Fruit fly (Drosophila melanogaster) whole organism, embryonic: ENCODE data around the gene CG15449.
A peak's percentile ranks its signal among the peaks of the same experiment; 100 is the strongest.

Experiments used
- Aef1 ChIP-seq: fragments of 200-800 bp; sonication (Bioruptor generic); IDR thresholded peaks from 3 replicates; pipeline ENCODE4 v1.3.6; 2022; ENCODE audit warnings: missing biosample characterization, missing genetic modification characterization
- CG10431 ChIP-seq: fragments of 200-800 bp; sonication (Bioruptor generic); optimal IDR thresholded peaks from 3 replicates; lab custom pipeline; 2018; ENCODE audit warnings: missing biosample characterization, mild to moderate bottlenecking, missing genetic modification characterization
- CG11398 ChIP-seq: fragments of 200-800 bp; sonication (Bioruptor generic); optimal IDR thresholded peaks from 2 replicates; lab custom pipeline; 2016; ENCODE audit warnings: missing biosample characterization, missing genetic modification characterization
- CG12744 ChIP-seq: fragments of 200-800 bp; sonication (Bioruptor generic); optimal IDR thresholded peaks from 2 replicates; lab custom pipeline; 2016; ENCODE audit warnings: missing biosample characterization, missing genetic modification characterization
- CG14050 ChIP-seq: fragments of 200-800 bp; sonication (Bioruptor generic); IDR thresholded peaks from 3 replicates; pipeline ENCODE4 v1.3.6; 2022; ENCODE audit warnings: missing biosample characterization, missing genetic modification characterization
- CG17359 ChIP-seq: fragments of 200-800 bp; sonication (Bioruptor generic); optimal IDR thresholded peaks from 3 replicates; lab custom pipeline; 2018; ENCODE audit warnings: missing biosample characterization, mild to moderate bottlenecking, missing genetic modification characterization, moderate library complexity
- CG17361 ChIP-seq: fragments of 200-800 bp; sonication (Bioruptor generic); IDR thresholded peaks from 3 replicates; pipeline ENCODE4 v1.3.6; 2022; ENCODE audit warnings: missing biosample characterization, missing genetic modification characterization
- CG17612 ChIP-seq: fragments of 200-800 bp; sonication (Bioruptor generic); IDR thresholded peaks from 2 replicates; pipeline ENCODE4 v1.3.6; 2022; ENCODE audit warnings: missing biosample characterization, missing genetic modification characterization
- CG17829 ChIP-seq: fragments of 200-800 bp; optimal IDR thresholded peaks from 2 replicates; lab custom pipeline; 2019; ENCODE audit warnings: missing biosample characterization, mild to moderate bottlenecking, missing genetic modification characterization, moderate library complexity
- CG2678 ChIP-seq: fragments of 200-800 bp; sonication (Bioruptor generic); optimal IDR thresholded peaks from 3 replicates; lab custom pipeline; 2019; ENCODE audit warnings: missing biosample characterization, mild to moderate bottlenecking, missing genetic modification characterization, moderate library complexity
- CG2712 ChIP-seq: fragments of 200-800 bp; optimal IDR thresholded peaks from 3 replicates; lab custom pipeline; 2019; ENCODE audit warnings: missing biosample characterization, mild to moderate bottlenecking, missing genetic modification characterization, moderate library complexity
- CG32767 ChIP-seq: fragments of 200-800 bp; sonication (Bioruptor generic); IDR thresholded peaks from 2 replicates; pipeline ENCODE4 v1.3.6; 2022; ENCODE audit warnings: missing biosample characterization, missing genetic modification characterization
- CG34422 ChIP-seq: fragments of 200-800 bp; sonication (Bioruptor generic); IDR thresholded peaks from 3 replicates; pipeline ENCODE4 v1.3.6; 2022; ENCODE audit warnings: missing biosample characterization, missing genetic modification characterization
- CG3847 ChIP-seq: fragments of 200-800 bp; sonication (Bioruptor generic); IDR thresholded peaks from 2 replicates; pipeline ENCODE4 v1.3.6; 2022; ENCODE audit warnings: missing biosample characterization, missing genetic modification characterization
- CG42726 ChIP-seq: fragments of 200-800 bp; sonication (Bioruptor generic); IDR thresholded peaks from 2 replicates; pipeline ENCODE4 v1.3.6; 2022; ENCODE audit warnings: missing biosample characterization, missing genetic modification characterization; ENCODE audit not compliant: partially characterized antibody
- CG4617 ChIP-seq: fragments of 200-800 bp; sonication (Bioruptor generic); optimal IDR thresholded peaks from 3 replicates; lab custom pipeline; 2016; ENCODE audit warnings: missing biosample characterization, missing genetic modification characterization, borderline replicate concordance
- CG4854 ChIP-seq: fragments of 200-800 bp; sonication (Bioruptor generic); optimal IDR thresholded peaks from 2 replicates; lab custom pipeline; 2016; ENCODE audit warnings: missing biosample characterization, missing genetic modification characterization, inconsistent platforms
- CG7372 ChIP-seq: fragments of 200-800 bp; sonication (Bioruptor generic); IDR thresholded peaks from 2 replicates; pipeline ENCODE4 v1.3.6; 2022; ENCODE audit warnings: missing biosample characterization, missing genetic modification characterization
- CG7786 ChIP-seq: fragments of 200-800 bp; sonication (Bioruptor generic); optimal IDR thresholded peaks from 2 replicates; lab custom pipeline; 2016; ENCODE audit warnings: missing biosample characterization, missing genetic modification characterization
- CG8359 ChIP-seq: fragments of 200-800 bp; sonication (Bioruptor generic); optimal IDR thresholded peaks from 2 replicates; lab custom pipeline; 2017; ENCODE audit warnings: missing biosample characterization, mild to moderate bottlenecking, missing genetic modification characterization, borderline replicate concordance
- CHES-1-like ChIP-seq: fragments of 200-800 bp; sonication (Bioruptor generic); optimal IDR thresholded peaks from 2 replicates; lab custom pipeline; 2016; ENCODE audit warnings: missing biosample characterization, missing genetic modification characterization
- Dip2 ChIP-seq: fragments of 200-800 bp; sonication (Bioruptor generic); IDR thresholded peaks from 2 replicates; pipeline ENCODE4 v1.3.6; 2022; ENCODE audit warnings: missing biosample characterization, missing genetic modification characterization
- Dref ChIP-seq: fragments of 200-800 bp; sonication (Bioruptor generic); IDR thresholded peaks from 2 replicates; pipeline ENCODE4 v1.3.6; 2022; ENCODE audit warnings: missing biosample characterization, missing genetic modification characterization
- Ets97D ChIP-seq: fragments of 200-800 bp; sonication (Bioruptor generic); optimal IDR thresholded peaks from 3 replicates; lab custom pipeline; 2016; ENCODE audit warnings: missing biosample characterization, missing genetic modification characterization
- H2.0 ChIP-seq: fragments of 200-800 bp; sonication (Bioruptor generic); IDR thresholded peaks from 2 replicates; pipeline ENCODE4 v1.3.6; 2022; ENCODE audit warnings: missing biosample characterization, missing genetic modification characterization
- MBD-R2 ChIP-seq: fragments of 200-800 bp; sonication (Bioruptor generic); IDR thresholded peaks from 2 replicates; pipeline ENCODE4 v1.3.6; 2022; ENCODE audit warnings: missing biosample characterization, missing genetic modification characterization
- Mes4 ChIP-seq: fragments of 200-800 bp; sonication (Bioruptor generic); optimal IDR thresholded peaks from 2 replicates; lab custom pipeline; 2016; ENCODE audit warnings: missing biosample characterization, missing genetic modification characterization
- NC2β ChIP-seq: fragments of 200-800 bp; sonication (Bioruptor generic); optimal IDR thresholded peaks from 2 replicates; lab custom pipeline; 2016; ENCODE audit warnings: missing biosample characterization, missing genetic modification characterization
- Rfx ChIP-seq: fragments of 200-800 bp; sonication (Bioruptor generic); IDR thresholded peaks from 2 replicates; pipeline ENCODE4 v1.3.6; 2022; ENCODE audit warnings: missing biosample characterization, missing genetic modification characterization
- Scr ChIP-seq: fragments of 200-800 bp; sonication (Bioruptor generic); IDR thresholded peaks from 2 replicates; pipeline ENCODE4 v1.3.6; 2022; ENCODE audit warnings: missing biosample characterization, missing genetic modification characterization; ENCODE audit not compliant: partially characterized antibody
- Sox102F ChIP-seq: fragments of 200-800 bp; sonication (Bioruptor generic); optimal IDR thresholded peaks from 2 replicates; lab custom pipeline; 2018; ENCODE audit warnings: missing biosample characterization, mild to moderate bottlenecking, missing genetic modification characterization, moderate library complexity
- Ssrp ChIP-seq: fragments of 200-800 bp; sonication (Bioruptor generic); optimal IDR thresholded peaks from 2 replicates; lab custom pipeline; 2018; ENCODE audit warnings: missing biosample characterization, mild to moderate bottlenecking, missing genetic modification characterization, moderate library complexity
- ato ChIP-seq: fragments of 200-800 bp; sonication (Bioruptor generic); IDR thresholded peaks from 2 replicates; pipeline ENCODE4 v1.3.6; 2022; ENCODE audit warnings: missing biosample characterization, missing genetic modification characterization; ENCODE audit not compliant: partially characterized antibody
- dpn ChIP-seq, 2 experiments: fragments of 200-800 bp; sonication (Bioruptor generic); optimal IDR thresholded peaks; 3 replicates each; lab custom pipeline; 2016; ENCODE audit warnings: missing biosample characterization in 2 of 2, missing genetic modification characterization in 2 of 2
- dysf ChIP-seq: fragments of 200-800 bp; sonication (Bioruptor generic); IDR thresholded peaks from 3 replicates; pipeline ENCODE4 v1.3.6; 2022; ENCODE audit warnings: missing biosample characterization, missing genetic modification characterization
- ems ChIP-seq: fragments of 200-800 bp; sonication (Bioruptor generic); optimal IDR thresholded peaks from 3 replicates; lab custom pipeline; 2016; ENCODE audit warnings: missing biosample characterization, missing genetic modification characterization
- fd96Cb ChIP-seq: fragments of 200-800 bp; sonication (Bioruptor generic); optimal IDR thresholded peaks from 2 replicates; lab custom pipeline; 2018; ENCODE audit warnings: missing biosample characterization, mild to moderate bottlenecking, missing genetic modification characterization, moderate library complexity
- hb ChIP-seq: fragments of 200-800 bp; sonication (Bioruptor generic); IDR thresholded peaks from 3 replicates; pipeline ENCODE4 v1.3.6; 2022; ENCODE audit warnings: missing biosample characterization, missing genetic modification characterization; ENCODE audit not compliant: partially characterized antibody
- inv ChIP-seq: fragments of 200-800 bp; sonication (Bioruptor generic); IDR thresholded peaks from 2 replicates; pipeline ENCODE4 v1.3.6; 2022; ENCODE audit warnings: missing biosample characterization, missing genetic modification characterization; ENCODE audit not compliant: partially characterized antibody
- lab ChIP-seq: fragments of 200-800 bp; sonication (Bioruptor generic); optimal IDR thresholded peaks from 3 replicates; lab custom pipeline; 2017; ENCODE audit warnings: missing biosample characterization, missing genetic modification characterization, mild to moderate bottlenecking, moderate library complexity, missing genetic modification reagents
- prd ChIP-seq, 3 experiments: fragments of >200 bp in 2 of 3; fragments of 200-800 bp in 1 of 3; sonication (Bioruptor generic) in 1 of 3; optimal IDR thresholded peaks in 2 of 3; IDR thresholded peaks in 1 of 3; 2 replicates in 2 of 3; 3 replicates in 1 of 3; pipeline versions ENCODE4 v1.3.6 to Lab custom; 2017 to 2022; ENCODE audit warnings: missing biosample characterization in 1 of 3, missing genetic modification characterization in 1 of 3
- sd ChIP-seq: fragments of 200-800 bp; sonication (Bioruptor generic); optimal IDR thresholded peaks from 3 replicates; lab custom pipeline; 2018; ENCODE audit warnings: missing biosample characterization, mild to moderate bottlenecking, missing genetic modification characterization, moderate library complexity
- sna ChIP-seq: fragments of 200-800 bp; sonication (Bioruptor generic); IDR thresholded peaks from 2 replicates; pipeline ENCODE4 v1.3.6; 2022; ENCODE audit warnings: missing biosample characterization, missing genetic modification characterization; ENCODE audit not compliant: partially characterized antibody
- sob ChIP-seq: fragments of 200-800 bp; sonication (Bioruptor generic); IDR thresholded peaks from 2 replicates; pipeline ENCODE4 v1.3.6; 2022; ENCODE audit warnings: missing biosample characterization, missing genetic modification characterization
- sug ChIP-seq: fragments of 200-800 bp; optimal IDR thresholded peaks from 2 replicates; lab custom pipeline; 2019; ENCODE audit warnings: missing biosample characterization, mild to moderate bottlenecking, missing genetic modification characterization, moderate library complexity
- tup ChIP-seq: fragments of 200-800 bp; sonication (Bioruptor generic); optimal IDR thresholded peaks from 2 replicates; lab custom pipeline; 2016; ENCODE audit warnings: missing biosample characterization, mild to moderate bottlenecking, missing genetic modification characterization, moderate library complexity
- wdn ChIP-seq: fragments of 200-800 bp; sonication (Bioruptor generic); IDR thresholded peaks from 2 replicates; pipeline ENCODE4 v1.3.6; 2022; ENCODE audit warnings: missing biosample characterization, missing genetic modification characterization
- zfh2 ChIP-seq: fragments of 200-800 bp; sonication (Bioruptor generic); optimal IDR thresholded peaks from 2 replicates; lab custom pipeline; 2016; ENCODE audit warnings: missing biosample characterization, missing genetic modification characterization

CG15449 gene

dm6 chrX:21035208-21035937 lies 5.0 kb downstream of the CG15449 start, which contains the start of gene Ntf-2 (continued):
- TF ChIP-seq CG7786 (GFP tag; lab: Kevin White, UChicago): no peak
- peak; percentile 80 for TF ChIP-seq Scr
- no peak for TF ChIP-seq CG32767 (GFP tag; lab: Robert Waterston, UW)
- TF ChIP-seq CHES-1-like: peak; percentile 9
- TF ChIP-seq fd96Cb (tag; lab: Kevin White, UChicago): no peak
- no peak for TF ChIP-seq CG4854 (GFP tag; lab: Kevin White, UChicago)
- TF ChIP-seq Aef1 (GFP tag; lab: Robert Waterston, UW): no peak
- TF ChIP-seq sd (tag; lab: Kevin White, UChicago): no peak
- no peak for TF ChIP-seq Mes4 (GFP tag; lab: Kevin White, UChicago)
- no peak for TF ChIP-seq sug (tag; lab: Kevin White, UChicago)
- TF ChIP-seq Ets97D (GFP tag; lab: Kevin White, UChicago): peak; percentile 54
- no peak for TF ChIP-seq CG8359 (GFP tag; lab: Kevin White, UChicago)
- TF ChIP-seq CG11398 (GFP tag; lab: Kevin White, UChicago): no peak
- no peak for TF ChIP-seq dysf
- TF ChIP-seq CG7372 (GFP tag; lab: Robert Waterston, UW): no peak
- TF ChIP-seq inv (GFP tag; lab: Robert Waterston, UW): peak; percentile 74
- peak; percentile 38; the same call in 1 of the 2 replicates for TF ChIP-seq MBD-R2
- no peak for TF ChIP-seq tup (GFP tag; lab: Kevin White, UChicago)
- peak; percentile 30 for TF ChIP-seq NC2β (GFP tag; lab: Kevin White, UChicago)
- no peak for TF ChIP-seq CG2678 (tag; lab: Kevin White, UChicago)
- TF ChIP-seq CG12744: no peak
- no peak for TF ChIP-seq Sox102F
- peak; percentile 34; the same call in 1 of the 3 replicates for TF ChIP-seq CG34422
- TF ChIP-seq ato (GFP tag; lab: Robert Waterston, UW): peak; percentile 77
- no peak for TF ChIP-seq CG10431
- no peak for TF ChIP-seq CG17359
- no peak for TF ChIP-seq CG17612 (GFP tag; lab: Robert Waterston, UW)
- TF ChIP-seq hb (GFP tag; lab: Robert Waterston, UW): peak; percentile 83
- peak; percentile 20 to 29 for TF ChIP-seq dpn (GFP tag; optimal IDR thresholded peaks at IDR 0.05; lab: Kevin White, UChicago)
- TF ChIP-seq CG4617 (GFP tag; lab: Kevin White, UChicago): peak; percentile 30
- TF ChIP-seq lab (GFP tag; lab: Kevin White, UChicago): peak; percentile 12
- TF ChIP-seq ems (GFP tag; lab: Kevin White, UChicago): no peak
- peak; percentile 40 for TF ChIP-seq zfh2
- TF ChIP-seq CG14050 (GFP tag; lab: Robert Waterston, UW): no peak
- TF ChIP-seq CG17361: no peak
- 0 out of 2 replicates have a peak, but pooled peaks have one; percentile 17 for TF ChIP-seq CG3847 (GFP tag; lab: Robert Waterston, UW)
- TF ChIP-seq Ssrp (tag; lab: Kevin White, UChicago): no peak
- no peak for TF ChIP-seq CG17829 (tag; lab: Kevin White, UChicago)
- peak; percentile 39; the same call in 1 of the 2 replicates for TF ChIP-seq sob
- TF ChIP-seq CG42726 (GFP tag; lab: Robert Waterston, UW): peak; percentile 84; the same call in 1 of the 2 replicates
- TF ChIP-seq CG2712 (tag; lab: Kevin White, UChicago): no peak
- TF ChIP-seq sna (GFP tag; lab: Robert Waterston, UW): peak; percentile 55; the same call in 1 of the 2 replicates
- 0 out of 2 replicates have a peak, but pooled peaks have one; percentile 5 for TF ChIP-seq wdn (GFP tag; lab: Robert Waterston, UW)
- no peak for TF ChIP-seq prd (optimal IDR thresholded peaks at IDR 0.05; lab: Kevin White, UChicago)
- 0 out of 3 replicates have a peak, but pooled peaks have one; percentile 11 for TF ChIP-seq prd (GFP tag; IDR thresholded peaks at IDR 0.05; lab: Robert Waterston, UW)
- peak; percentile 96 for TF ChIP-seq Dref
- peak; percentile 61 for TF ChIP-seq Rfx (GFP tag; lab: Robert Waterston, UW)
- TF ChIP-seq Dip2 (GFP tag; lab: Robert Waterston, UW): no peak
- no peak for TF ChIP-seq H2.0
